Worm (Caenorhabditis elegans) whole organism, L3 larva: ENCODE measurements around the gene fbxb-98.

Experiments used
- R02D3.7 ChIP-seq: fragments of 150-350 bp; optimal IDR thresholded peaks from 2 replicates; lab custom pipeline; 2014; ENCODE audit warnings: missing biosample characterization, missing genetic modification characterization
- ZK546.5 ChIP-seq: sonication (generic microtip); optimal IDR thresholded peaks from 2 replicates; lab custom pipeline; 2017; ENCODE audit warnings: missing biosample characterization, missing genetic modification characterization
- aly-2 ChIP-seq: fragments of 150-350 bp; optimal IDR thresholded peaks from 2 replicates; lab custom pipeline; 2014; ENCODE audit warnings: missing biosample characterization, missing genetic modification characterization
- ama-1 ChIP-seq: fragments of 150-350 bp; optimal IDR thresholded peaks from 2 replicates; lab custom pipeline; 2018
- ceh-16 ChIP-seq: sonication (generic microtip); optimal IDR thresholded peaks from 2 replicates; lab custom pipeline; 2017; ENCODE audit warnings: missing biosample characterization, missing genetic modification characterization
- ceh-28 ChIP-seq: fragments of 150-350 bp; optimal IDR thresholded peaks from 2 replicates; lab custom pipeline; 2014; ENCODE audit warnings: missing biosample characterization, missing genetic modification reagents, missing genetic modification characterization
- ceh-82 ChIP-seq: fragments of 150-350 bp; optimal IDR thresholded peaks from 2 replicates; lab custom pipeline; 2014; ENCODE audit warnings: missing biosample characterization, missing genetic modification characterization
- daf-12 ChIP-seq: fragments of 150-350 bp; optimal IDR thresholded peaks from 2 replicates; lab custom pipeline; 2014; ENCODE audit warnings: missing biosample characterization, missing genetic modification reagents, missing genetic modification characterization
- egl-27 ChIP-seq: sonication (generic microtip); optimal IDR thresholded peaks from 4 replicates; lab custom pipeline; 2017; ENCODE audit warnings: missing biosample characterization, missing genetic modification reagents, missing genetic modification characterization
- egl-5 ChIP-seq: fragments of 150-350 bp; optimal IDR thresholded peaks from 2 replicates; lab custom pipeline; 2017; ENCODE audit warnings: missing biosample characterization, missing genetic modification reagents, missing genetic modification characterization, inconsistent platforms
- elt-1 ChIP-seq: fragments of 150-350 bp; optimal IDR thresholded peaks from 2 replicates; lab custom pipeline; 2014; ENCODE audit warnings: missing biosample characterization, missing genetic modification characterization
- elt-2 ChIP-seq: sonication (generic microtip); optimal IDR thresholded peaks from 2 replicates; lab custom pipeline; 2016; ENCODE audit warnings: missing genetic modification reagents, mild to moderate bottlenecking, missing genetic modification characterization, missing compliant biosample characterization
- elt-3 ChIP-seq, 3 experiments: fragments of 150-350 bp in 1 of 3; sonication (generic microtip) in 2 of 3; optimal IDR thresholded peaks; 2 replicates in 2 of 3; 4 replicates in 1 of 3; lab custom pipeline; 2014 to 2017; ENCODE audit warnings: missing biosample characterization in 3 of 3, missing genetic modification characterization in 3 of 3
- eor-1 ChIP-seq, 2 experiments: fragments of 150-350 bp; optimal IDR thresholded peaks; 2 replicates each; lab custom pipeline; 2014 to 2018; ENCODE audit warnings: missing biosample characterization in 2 of 2, missing genetic modification characterization in 2 of 2
- fkh-2 ChIP-seq: fragments of 150-350 bp; optimal IDR thresholded peaks from 2 replicates; lab custom pipeline; 2014; ENCODE audit warnings: missing biosample characterization, missing genetic modification reagents, missing genetic modification characterization
- fos-1 ChIP-seq: fragments of 150-350 bp; optimal IDR thresholded peaks from 2 replicates; lab custom pipeline; 2014; ENCODE audit warnings: missing biosample characterization, missing genetic modification characterization
- hmg-11 ChIP-seq: sonication (generic microtip); optimal IDR thresholded peaks from 2 replicates; lab custom pipeline; 2016; ENCODE audit warnings: missing genetic modification characterization, missing compliant biosample characterization
- jun-1 ChIP-seq: fragments of 150-350 bp; optimal IDR thresholded peaks from 2 replicates; lab custom pipeline; 2014; ENCODE audit warnings: missing biosample characterization, missing genetic modification reagents, missing genetic modification characterization
- lin-15B ChIP-seq: fragments of 150-350 bp; optimal IDR thresholded peaks from 2 replicates; lab custom pipeline; 2014; ENCODE audit warnings: missing biosample characterization, missing genetic modification characterization
- lsy-12 ChIP-seq: sonication (generic microtip); optimal IDR thresholded peaks from 2 replicates; lab custom pipeline; 2016; ENCODE audit warnings: mild to moderate bottlenecking, missing genetic modification characterization, missing compliant biosample characterization
- nhr-11 ChIP-seq: fragments of 150-350 bp; optimal IDR thresholded peaks from 2 replicates; lab custom pipeline; 2014; ENCODE audit warnings: missing biosample characterization, missing genetic modification characterization
- nhr-12 ChIP-seq: fragments of 150-350 bp; optimal IDR thresholded peaks from 2 replicates; lab custom pipeline; 2014; ENCODE audit warnings: missing biosample characterization, missing genetic modification characterization
- nhr-23 ChIP-seq: fragments of 150-350 bp; optimal IDR thresholded peaks from 2 replicates; lab custom pipeline; 2014; ENCODE audit warnings: missing biosample characterization, missing genetic modification reagents, missing genetic modification characterization
- nhr-237 ChIP-seq: fragments of 150-350 bp; optimal IDR thresholded peaks from 2 replicates; lab custom pipeline; 2014; ENCODE audit warnings: missing biosample characterization, missing genetic modification characterization
- nhr-25 ChIP-seq: sonication (generic microtip); optimal IDR thresholded peaks from 2 replicates; lab custom pipeline; 2017; ENCODE audit warnings: missing biosample characterization, missing genetic modification characterization
- nhr-28 ChIP-seq: fragments of 150-350 bp; optimal IDR thresholded peaks from 2 replicates; lab custom pipeline; 2014; ENCODE audit warnings: missing biosample characterization, missing genetic modification characterization
- nhr-43 ChIP-seq: sonication (generic microtip); optimal IDR thresholded peaks from 2 replicates; lab custom pipeline; 2016; ENCODE audit warnings: mild to moderate bottlenecking, missing genetic modification characterization, missing compliant biosample characterization; ENCODE audit not compliant: poor library complexity, severe bottlenecking
- nhr-76 ChIP-seq: fragments of 150-350 bp; sonication (generic microtip); optimal IDR thresholded peaks from 5 replicates; lab custom pipeline; 2014; ENCODE audit warnings: missing biosample characterization, missing genetic modification characterization
- nhr-77 ChIP-seq: fragments of 150-350 bp; optimal IDR thresholded peaks from 2 replicates; lab custom pipeline; 2014; ENCODE audit warnings: missing biosample characterization, missing genetic modification characterization
- pha-4 ChIP-seq: fragments of 150-350 bp; optimal IDR thresholded peaks from 2 replicates; lab custom pipeline; 2014; ENCODE audit warnings: missing biosample characterization, missing genetic modification reagents, missing genetic modification characterization
- sea-2 ChIP-seq: fragments of 150-350 bp; sonication (generic microtip); optimal IDR thresholded peaks from 4 replicates; lab custom pipeline; 2014; ENCODE audit warnings: missing biosample characterization, missing genetic modification reagents, missing genetic modification characterization
- skn-1 ChIP-seq: fragments of 150-350 bp; optimal IDR thresholded peaks from 2 replicates; lab custom pipeline; 2014; ENCODE audit warnings: missing biosample characterization, missing genetic modification characterization
- tbx-2 ChIP-seq: sonication (generic microtip); optimal IDR thresholded peaks from 2 replicates; lab custom pipeline; 2016; ENCODE audit warnings: mild to moderate bottlenecking, missing genetic modification characterization, missing compliant biosample characterization
- ztf-11 ChIP-seq: fragments of 150-350 bp; optimal IDR thresholded peaks from 2 replicates; lab custom pipeline; 2014; ENCODE audit warnings: missing biosample characterization, missing genetic modification characterization
- ztf-4 ChIP-seq: fragments of 150-350 bp; optimal IDR thresholded peaks from 2 replicates; lab custom pipeline; 2014; ENCODE audit warnings: missing biosample characterization, missing genetic modification characterization

fbxb-98 gene

DNA sequence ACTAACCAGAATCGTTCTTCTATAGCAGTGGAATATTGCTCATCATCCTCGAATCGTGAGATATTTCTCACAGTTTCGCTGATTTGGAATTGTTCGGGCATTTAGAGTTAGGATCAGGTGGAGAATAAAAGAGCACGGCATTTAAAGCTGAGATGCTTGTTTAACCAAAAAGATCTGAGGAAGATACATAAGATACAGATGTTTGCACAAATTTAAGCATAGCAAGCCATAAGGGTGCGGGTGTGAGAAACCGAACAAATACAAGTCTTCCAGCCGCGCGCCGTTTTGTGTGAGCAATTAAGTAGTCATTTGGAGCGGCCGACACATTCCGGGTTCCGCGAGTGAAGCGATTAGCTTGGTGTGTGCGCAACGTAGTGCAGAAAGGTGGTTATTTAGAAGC lies 23.9 kb downstream of the fbxb-98 start, which contains the start of gene math-7:
TSS of gene math-7 (minus strand) at position 101 of the 400 bp plus-strand sequence.
- TF ChIP-seq ZK546.5 (tag; lab: Kevin White, UChicago) (no peak), nhr-77 (tag; lab: Kevin White, UChicago) (no peak), nhr-11 (tag; lab: Kevin White, UChicago) (no peak), hmg-11 (tag; lab: Kevin White, UChicago) (no peak), ama-1 (lab: Kevin White, UChicago) (no peak), fos-1 (tag; lab: Kevin White, UChicago) (no peak), skn-1 (no peak), nhr-28 (tag; lab: Kevin White, UChicago) (no peak), egl-27 (tag; lab: Kevin White, UChicago) (no peak), elt-2 (tag; lab: Kevin White, UChicago) (no peak), elt-3 (tag; optimal IDR thresholded peaks at IDR 0.05; lab: Kevin White, UChicago) (no peak), lin-15B (tag; lab: Kevin White, UChicago) (no peak), ztf-11 (tag; lab: Kevin White, UChicago) (no peak), tbx-2 (tag; lab: Kevin White, UChicago) (no peak), ztf-4 (tag; lab: Kevin White, UChicago) (no peak), lsy-12 (no peak), nhr-25 (no peak)
- TF ChIP-seq, all 47 proteins: peak for 0

DNA sequence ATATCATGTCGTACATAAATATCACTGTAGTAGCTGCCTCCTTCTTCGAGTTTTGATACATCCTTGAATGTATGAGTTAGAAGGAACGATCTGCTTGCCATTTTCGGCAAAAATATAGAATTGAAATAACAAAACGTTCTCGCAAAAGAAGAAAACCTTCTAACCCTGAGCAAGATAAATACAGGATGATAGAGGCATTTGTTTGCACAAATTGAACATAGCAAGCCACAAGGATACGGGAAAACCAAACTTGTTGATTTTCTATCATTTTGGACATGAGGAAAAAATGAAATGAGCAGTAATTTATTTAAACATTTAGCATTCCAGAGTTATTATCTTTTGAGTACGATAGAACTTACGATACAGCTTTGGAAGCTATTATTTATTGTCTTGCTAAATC lies 26.6 kb downstream of the fbxb-98 start, which contains the start of gene math-8:
TSS of gene math-8 (minus strand) at position 101 of the 400 bp plus-strand sequence.
- TF ChIP-seq ztf-11 (tag; lab: Kevin White, UChicago) (no peak), nhr-11 (tag; lab: Kevin White, UChicago) (no peak), nhr-237 (tag; lab: Kevin White, UChicago) (no peak), nhr-28 (tag; lab: Kevin White, UChicago) (no peak), fkh-2 (no peak), ztf-4 (tag; lab: Kevin White, UChicago) (no peak), egl-5 (tag; lab: Kevin White, UChicago) (no peak)

DNA sequence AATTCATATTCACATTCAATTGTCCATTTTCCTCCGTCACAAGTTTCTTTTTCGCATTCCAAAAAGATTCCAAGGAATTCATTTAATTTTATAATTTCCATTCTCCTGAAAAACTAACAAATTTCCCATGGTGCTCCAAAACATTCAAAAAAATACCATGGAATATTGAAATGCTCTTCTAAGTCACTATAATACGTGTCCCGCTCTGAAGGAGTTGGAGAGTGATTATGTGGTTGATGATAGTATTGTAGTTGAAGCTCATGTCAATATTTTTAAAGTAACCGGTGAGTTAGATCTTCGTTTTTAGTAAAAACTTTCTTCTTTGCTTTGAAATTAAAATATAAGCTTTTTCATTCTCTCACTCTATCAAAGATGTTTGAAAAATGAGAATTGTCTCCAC lies 28.2 kb downstream of the fbxb-98 start, which contains the start of gene math-9:
TSS of gene math-9 (minus strand) at position 101 of the 400 bp plus-strand sequence.
- TF ChIP-seq nhr-77 (tag; lab: Kevin White, UChicago) (no peak), fkh-2 (no peak), ceh-28 (no peak)
- TF ChIP-seq, all 47 proteins: peak for 0

DNA sequence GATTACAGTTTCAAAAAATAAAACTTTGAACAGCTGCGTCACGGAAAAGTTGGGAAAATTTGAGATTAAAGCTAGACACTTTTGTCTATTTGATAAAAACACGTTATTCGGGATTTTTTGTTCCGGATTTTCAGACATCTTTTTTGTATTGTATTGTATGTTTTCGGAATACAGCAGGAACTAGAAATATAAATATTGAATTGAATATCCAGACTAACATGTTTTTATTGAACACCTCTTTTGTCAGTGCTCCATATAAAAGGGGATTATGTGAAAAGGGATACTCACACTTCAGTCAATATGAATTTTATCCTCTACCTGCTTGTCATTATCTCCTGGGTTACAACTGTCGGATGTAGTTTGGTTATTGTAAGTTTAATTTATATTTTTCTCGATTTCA lies 31.5 kb downstream of the fbxb-98 start, which contains the start of gene C16C4.1:
TSS of gene C16C4.1 (plus strand) at position 301 of the 400 bp plus-strand sequence.
- TF ChIP-seq egl-5 (tag; lab: Kevin White, UChicago) (no peak), hmg-11 (tag; lab: Kevin White, UChicago) (no peak), ceh-16 (tag; lab: Kevin White, UChicago) (no peak), nhr-11 (tag; lab: Kevin White, UChicago) (no peak), ama-1 (lab: Kevin White, UChicago) (no peak), lin-15B (tag; lab: Kevin White, UChicago) (no peak), nhr-25 (no peak), nhr-23 (tag; lab: Kevin White, UChicago) (no peak), ztf-11 (tag; lab: Kevin White, UChicago) (no peak), aly-2 (no peak), sea-2 (no peak), elt-1 (tag; lab: Kevin White, UChicago) (no peak), nhr-76 (tag; lab: Kevin White, UChicago) (no peak), egl-27 (tag; lab: Kevin White, UChicago) (no peak), nhr-12 (tag; lab: Kevin White, UChicago) (no peak), jun-1 (no peak), pha-4 (tag; lab: Kevin White, UChicago) (no peak), ZK546.5 (tag; lab: Kevin White, UChicago) (no peak), daf-12 (tag; lab: Kevin White, UChicago) (no peak), nhr-43 (tag; lab: Kevin White, UChicago) (no peak)

DNA sequence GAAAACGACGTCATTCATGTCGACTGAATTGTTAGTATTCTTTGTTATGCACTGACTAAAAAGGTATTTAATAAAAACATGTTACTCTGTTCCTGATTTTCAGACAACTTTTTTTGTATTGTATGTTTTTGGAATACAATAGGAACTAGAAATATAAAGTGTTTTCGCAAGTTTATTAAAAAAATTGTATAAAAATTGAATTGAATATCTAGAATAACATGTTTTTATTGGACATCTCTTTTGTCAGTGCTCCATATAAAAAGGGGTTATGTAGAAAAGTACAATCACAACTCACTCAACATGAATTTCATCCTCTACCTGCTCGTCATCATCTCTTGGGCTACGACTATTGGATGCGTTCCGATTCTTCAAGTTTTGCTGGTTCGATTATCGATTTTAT lies 32.8 kb downstream of the fbxb-98 start, which contains the start of gene C46F9.5:
TSS of gene C46F9.5 (plus strand) at position 301 of the 400 bp plus-strand sequence.
- TF ChIP-seq R02D3.7 (tag; lab: Kevin White, UChicago) (no peak), tbx-2 (tag; lab: Kevin White, UChicago) (no peak), hmg-11 (tag; lab: Kevin White, UChicago) (no peak), sea-2 (no peak), ceh-16 (tag; lab: Kevin White, UChicago) (no peak), ama-1 (lab: Kevin White, UChicago) (no peak), fos-1 (tag; lab: Kevin White, UChicago) (no peak), lsy-12 (no peak), lin-15B (tag; lab: Kevin White, UChicago) (no peak), jun-1 (no peak), elt-2 (tag; lab: Kevin White, UChicago) (no peak), nhr-28 (tag; lab: Kevin White, UChicago) (no peak), eor-1 (tag; optimal IDR thresholded peaks at IDR 0.05; lab: Kevin White, UChicago) (no peak), ZK546.5 (tag; lab: Kevin White, UChicago) (no peak), fkh-2 (no peak), egl-27 (tag; lab: Kevin White, UChicago) (no peak), nhr-11 (tag; lab: Kevin White, UChicago) (no peak), nhr-23 (tag; lab: Kevin White, UChicago) (no peak), ceh-82 (no peak)
